Worm (Caenorhabditis elegans) whole organism, L2 larva: Measurements from ENCODE around the gene C44B7.7.

Source experiments
- C34F6.9 ChIP-seq: fragments of 150-350 bp; optimal IDR thresholded peaks from 2 replicates; lab custom pipeline; 2014; ENCODE audit warnings: missing biosample characterization, missing genetic modification characterization
- F13H6.1 ChIP-seq: sonication (generic microtip); optimal IDR thresholded peaks from 2 replicates; lab custom pipeline; 2016; ENCODE audit warnings: missing genetic modification characterization, missing compliant biosample characterization
- R02D3.7 ChIP-seq: fragments of 150-350 bp; optimal IDR thresholded peaks from 2 replicates; lab custom pipeline; 2014; ENCODE audit warnings: missing biosample characterization, missing genetic modification characterization
- ZK546.5 ChIP-seq: sonication (generic microtip); optimal IDR thresholded peaks from 2 replicates; lab custom pipeline; 2017; ENCODE audit warnings: missing biosample characterization, missing genetic modification characterization
- aly-2 ChIP-seq: fragments of 150-350 bp; optimal IDR thresholded peaks from 2 replicates; lab custom pipeline; 2014; ENCODE audit warnings: missing biosample characterization, missing genetic modification characterization
- ama-1 ChIP-seq: fragments of 150-350 bp; optimal IDR thresholded peaks from 2 replicates; lab custom pipeline; 2018; ENCODE audit warnings: inconsistent platforms
- blmp-1 ChIP-seq: sonication (generic microtip); optimal IDR thresholded peaks from 2 replicates; lab custom pipeline; 2017; ENCODE audit warnings: missing genetic modification characterization, mild to moderate bottlenecking, missing compliant biosample characterization, antibody characterized with exemption, moderate library complexity; ENCODE audit not compliant: insufficient read depth
- ceh-16 ChIP-seq: fragments of 150-350 bp; optimal IDR thresholded peaks from 2 replicates; lab custom pipeline; 2014; ENCODE audit warnings: missing biosample characterization, missing genetic modification characterization
- crh-2 ChIP-seq: sonication (generic microtip); optimal IDR thresholded peaks from 2 replicates; lab custom pipeline; 2017; ENCODE audit warnings: missing biosample characterization, missing genetic modification characterization
- dmd-4 ChIP-seq: sonication (generic microtip); optimal IDR thresholded peaks from 2 replicates; lab custom pipeline; 2017; ENCODE audit warnings: missing biosample characterization, missing genetic modification characterization
- elt-1 ChIP-seq: fragments of 150-350 bp; optimal IDR thresholded peaks from 2 replicates; lab custom pipeline; 2014; ENCODE audit warnings: missing biosample characterization, missing genetic modification characterization
- elt-3 ChIP-seq: sonication (generic microtip); optimal IDR thresholded peaks from 2 replicates; lab custom pipeline; 2017; ENCODE audit warnings: missing biosample characterization, missing genetic modification characterization
- fos-1 ChIP-seq: fragments of 150-350 bp; optimal IDR thresholded peaks from 2 replicates; lab custom pipeline; 2014; ENCODE audit warnings: missing biosample characterization, missing genetic modification characterization
- gmeb-1 ChIP-seq: fragments of 150-350 bp; optimal IDR thresholded peaks from 2 replicates; lab custom pipeline; 2014; ENCODE audit warnings: missing biosample characterization, missing genetic modification characterization
- mab-5 ChIP-seq: fragments of 150-350 bp; optimal IDR thresholded peaks from 2 replicates; lab custom pipeline; 2014; ENCODE audit warnings: missing biosample characterization, missing genetic modification characterization
- mbf-1 ChIP-seq: sonication (generic microtip); optimal IDR thresholded peaks from 2 replicates; lab custom pipeline; 2017; ENCODE audit warnings: missing biosample characterization, missing genetic modification characterization
- mdl-1 ChIP-seq, 2 experiments: fragments of 150-350 bp in 1 of 2; sonication (generic microtip) in 1 of 2; optimal IDR thresholded peaks; 2 replicates each; lab custom pipeline; 2017; ENCODE audit warnings: missing biosample characterization in 2 of 2, missing genetic modification characterization in 2 of 2
- nhr-10 ChIP-seq: sonication (generic microtip); optimal IDR thresholded peaks from 2 replicates; lab custom pipeline; 2017; ENCODE audit warnings: missing biosample characterization, missing genetic modification characterization
- nhr-11 ChIP-seq: fragments of 150-350 bp; optimal IDR thresholded peaks from 2 replicates; lab custom pipeline; 2014; ENCODE audit warnings: missing biosample characterization, missing genetic modification characterization
- nhr-12 ChIP-seq: fragments of 150-350 bp; optimal IDR thresholded peaks from 2 replicates; lab custom pipeline; 2014; ENCODE audit warnings: missing biosample characterization, missing genetic modification characterization
- nhr-129 ChIP-seq: fragments of 150-350 bp; optimal IDR thresholded peaks from 2 replicates; lab custom pipeline; 2014; ENCODE audit warnings: missing biosample characterization, missing genetic modification characterization
- nhr-23 ChIP-seq: fragments of 150-350 bp; optimal IDR thresholded peaks from 2 replicates; lab custom pipeline; 2014; ENCODE audit warnings: missing biosample characterization, missing genetic modification reagents, missing genetic modification characterization
- nhr-237 ChIP-seq: fragments of 150-350 bp; optimal IDR thresholded peaks from 2 replicates; lab custom pipeline; 2014; ENCODE audit warnings: missing biosample characterization, missing genetic modification characterization
- nhr-25 ChIP-seq: fragments of 150-350 bp; sonication (generic microtip); optimal IDR thresholded peaks from 3 replicates; lab custom pipeline; 2014; ENCODE audit warnings: missing biosample characterization, missing genetic modification characterization
- nhr-6 ChIP-seq: fragments of 150-350 bp; optimal IDR thresholded peaks from 2 replicates; lab custom pipeline; 2014; ENCODE audit warnings: missing biosample characterization, missing genetic modification characterization
- nhr-77 ChIP-seq: fragments of 150-350 bp; optimal IDR thresholded peaks from 2 replicates; lab custom pipeline; 2014; ENCODE audit warnings: missing biosample characterization, missing genetic modification characterization
- sem-4 ChIP-seq: fragments of 150-350 bp; optimal IDR thresholded peaks from 2 replicates; lab custom pipeline; 2014; ENCODE audit warnings: missing biosample characterization, missing genetic modification reagents, missing genetic modification characterization
- skn-1 ChIP-seq: sonication (generic microtip); optimal IDR thresholded peaks from 2 replicates; lab custom pipeline; 2017; ENCODE audit warnings: missing biosample characterization, missing genetic modification characterization
- sma-9 ChIP-seq, 2 experiments: fragments of 150-350 bp in 1 of 2; sonication (generic microtip) in 1 of 2; optimal IDR thresholded peaks; 2 replicates each; lab custom pipeline; 2014 to 2016; ENCODE audit warnings: missing genetic modification characterization in 2 of 2, mild to moderate bottlenecking in 1 of 2, missing biosample characterization in 1 of 2, missing compliant biosample characterization in 1 of 2, missing genetic modification reagents in 1 of 2, moderate library complexity in 1 of 2
- snpc-4 ChIP-seq: fragments of 150-350 bp; optimal IDR thresholded peaks from 2 replicates; lab custom pipeline; 2014; ENCODE audit warnings: missing biosample characterization, missing genetic modification characterization
- zag-1 ChIP-seq: fragments of 150-350 bp; optimal IDR thresholded peaks from 2 replicates; lab custom pipeline; 2014; ENCODE audit warnings: missing biosample characterization, missing genetic modification characterization
- ztf-1 ChIP-seq: fragments of 200-800 bp; sonication (Bioruptor generic); conservative IDR thresholded peaks from 2 replicates; pipeline ENCODE4 v1.3.6; 2022; ENCODE audit warnings: missing genetic modification characterization, missing compliant biosample characterization
- ztf-11 ChIP-seq: sonication (generic microtip); optimal IDR thresholded peaks from 2 replicates; lab custom pipeline; 2017; ENCODE audit warnings: missing biosample characterization, missing genetic modification characterization
- ztf-4 ChIP-seq: fragments of 150-350 bp; optimal IDR thresholded peaks from 2 replicates; lab custom pipeline; 2014; ENCODE audit warnings: missing biosample characterization, missing genetic modification characterization

C44B7.7 gene

DNA sequence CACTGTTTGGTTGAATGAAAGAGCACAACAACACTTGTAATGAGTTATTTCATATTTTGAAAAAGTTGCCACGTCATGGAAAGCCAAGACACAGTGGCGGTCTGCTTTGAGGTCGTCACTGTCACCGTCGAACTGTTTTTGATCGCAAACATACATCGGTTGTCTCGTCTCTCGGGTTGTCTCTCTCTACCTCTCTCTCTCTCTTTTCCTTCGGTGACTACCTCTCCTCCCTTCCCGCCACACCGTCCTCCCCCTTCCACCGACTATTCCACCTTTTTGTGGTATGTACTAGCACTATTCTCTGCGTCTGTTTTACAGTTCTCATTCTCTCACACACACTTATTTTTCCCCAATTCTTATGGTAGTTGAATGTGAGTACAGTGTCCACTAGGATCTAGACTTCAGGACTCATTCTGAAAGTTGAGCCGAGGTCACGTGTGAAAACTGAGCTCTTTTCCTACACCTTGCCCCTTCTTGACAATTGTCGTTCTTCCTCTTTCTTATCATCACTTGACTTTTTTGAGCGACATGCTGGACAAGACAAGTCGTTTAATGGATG is 46.1 kb downstream of the C44B7.7 start (continued):
- no peak for TF ChIP-seq nhr-237 (tag; lab: Kevin White, UChicago)
- no peak for TF ChIP-seq mab-5 (tag; lab: Kevin White, UChicago)
- TF ChIP-seq elt-3 (tag; lab: Kevin White, UChicago), result no peak
- no peak for TF ChIP-seq ama-1 (lab: Kevin White, UChicago)
- peak; percentile 31 for TF ChIP-seq sma-9 (GFP tag; optimal IDR thresholded peaks at IDR 0.05; lab: Kevin White, UChicago)
- no peak for TF ChIP-seq sma-9 (tag; optimal IDR thresholded peaks at IDR 0.05; lab: Kevin White, UChicago)
- no peak for TF ChIP-seq zag-1 (tag; lab: Kevin White, UChicago)
- no peak for TF ChIP-seq skn-1 (tag; lab: Kevin White, UChicago)
- no peak for TF ChIP-seq dmd-4 (tag; lab: Kevin White, UChicago)
- no peak for TF ChIP-seq ztf-1 (GFP tag; lab: Robert Waterston, UW)
- no peak for TF ChIP-seq R02D3.7 (tag; lab: Kevin White, UChicago)
- peak; percentile 32 for TF ChIP-seq fos-1 (tag; lab: Kevin White, UChicago)

DNA sequence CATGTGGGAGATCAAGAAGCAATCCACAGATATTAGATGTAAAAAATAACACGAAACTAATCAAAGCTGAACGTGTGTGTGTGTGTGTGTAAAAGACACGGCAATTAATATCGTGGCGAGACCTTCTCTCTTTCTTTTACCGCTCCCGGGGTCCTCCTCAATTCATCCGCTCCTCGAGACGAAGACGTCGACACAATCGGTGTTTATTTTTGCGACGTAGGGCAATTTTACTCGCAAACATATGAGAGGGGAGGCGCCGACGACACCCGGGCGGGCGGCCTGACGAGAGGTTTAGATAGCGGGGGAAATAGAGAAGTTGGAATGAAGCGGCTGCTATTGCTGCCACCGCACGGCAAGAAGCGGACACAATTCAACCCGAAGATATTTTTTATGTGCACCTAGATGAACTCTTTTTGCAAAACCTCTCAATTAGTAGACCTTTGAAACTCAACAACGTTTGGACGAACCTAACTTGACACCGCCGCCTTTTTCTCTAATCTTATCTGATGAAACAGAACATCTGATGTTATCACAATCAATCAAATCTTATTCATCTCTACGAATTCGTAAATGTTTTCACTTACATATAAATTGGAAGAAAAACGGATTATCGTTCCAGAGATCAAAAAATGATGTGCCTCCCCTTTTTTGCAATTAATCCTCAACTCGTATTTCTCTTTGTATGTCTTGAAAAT is 47.1 kb downstream of the C44B7.7 start:
- TF ChIP-seq ZK546.5 (tag; lab: Kevin White, UChicago), result no peak
- TF ChIP-seq ztf-4 (tag; lab: Kevin White, UChicago), result no peak
- TF ChIP-seq nhr-12 (tag; lab: Kevin White, UChicago), result no peak
- peak; percentile 81 for TF ChIP-seq elt-1 (tag; lab: Kevin White, UChicago)
- no peak for TF ChIP-seq mbf-1
- peak; percentile 30 for TF ChIP-seq F13H6.1 (tag; lab: Kevin White, UChicago)
- peak; percentile 27 for TF ChIP-seq sma-9 (GFP tag; optimal IDR thresholded peaks at IDR 0.05; lab: Kevin White, UChicago)
- no peak for TF ChIP-seq sma-9 (tag; optimal IDR thresholded peaks at IDR 0.05; lab: Kevin White, UChicago)
- TF ChIP-seq nhr-25 (tag; lab: Kevin White, UChicago), result peak; percentile 12
- TF ChIP-seq nhr-11 (tag; lab: Kevin White, UChicago), result no peak

DNA sequence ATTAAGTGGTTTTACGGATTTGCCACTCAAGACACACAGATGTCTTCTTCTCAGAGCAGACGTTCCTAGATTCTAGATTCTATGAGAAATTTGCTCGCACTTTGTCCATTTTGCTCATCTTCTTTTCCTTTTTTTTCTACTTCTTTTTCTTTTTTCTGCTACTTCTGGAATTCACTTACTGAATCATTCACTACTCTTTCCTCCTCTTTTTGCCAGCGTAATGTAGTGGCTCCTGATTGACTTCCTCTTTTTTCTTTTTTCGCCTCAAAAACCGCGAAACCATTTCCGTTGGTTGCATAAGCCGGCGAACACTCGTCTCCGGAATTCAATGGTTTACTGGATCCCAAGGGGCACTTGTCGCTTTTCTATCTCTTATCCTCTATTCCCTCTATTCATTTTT is 47.8 kb downstream of the C44B7.7 start:
- TF ChIP-seq F13H6.1 (tag; lab: Kevin White, UChicago) (no peak), snpc-4 (tag; lab: Kevin White, UChicago) (no peak), ZK546.5 (tag; lab: Kevin White, UChicago) (no peak), zag-1 (tag; lab: Kevin White, UChicago) (no peak), ztf-11 (tag; lab: Kevin White, UChicago) (no peak), nhr-6 (tag; lab: Kevin White, UChicago) (no peak), crh-2 (tag; lab: Kevin White, UChicago) (no peak), nhr-10 (tag; lab: Kevin White, UChicago) (no peak), sem-4 (tag; lab: Kevin White, UChicago) (no peak), aly-2 (no peak), nhr-77 (no peak), elt-1 (tag; lab: Kevin White, UChicago) (no peak), gmeb-1 (tag; lab: Kevin White, UChicago) (no peak), C34F6.9 (tag; lab: Kevin White, UChicago) (no peak), mdl-1 (tag; optimal IDR thresholded peaks at IDR 0.05; lab: Kevin White, UChicago) (no peak), nhr-12 (tag; lab: Kevin White, UChicago) (no peak), ama-1 (lab: Kevin White, UChicago) (no peak), blmp-1 (tag; lab: Kevin White, UChicago) (no peak), nhr-23 (tag; lab: Kevin White, UChicago) (no peak)

DNA sequence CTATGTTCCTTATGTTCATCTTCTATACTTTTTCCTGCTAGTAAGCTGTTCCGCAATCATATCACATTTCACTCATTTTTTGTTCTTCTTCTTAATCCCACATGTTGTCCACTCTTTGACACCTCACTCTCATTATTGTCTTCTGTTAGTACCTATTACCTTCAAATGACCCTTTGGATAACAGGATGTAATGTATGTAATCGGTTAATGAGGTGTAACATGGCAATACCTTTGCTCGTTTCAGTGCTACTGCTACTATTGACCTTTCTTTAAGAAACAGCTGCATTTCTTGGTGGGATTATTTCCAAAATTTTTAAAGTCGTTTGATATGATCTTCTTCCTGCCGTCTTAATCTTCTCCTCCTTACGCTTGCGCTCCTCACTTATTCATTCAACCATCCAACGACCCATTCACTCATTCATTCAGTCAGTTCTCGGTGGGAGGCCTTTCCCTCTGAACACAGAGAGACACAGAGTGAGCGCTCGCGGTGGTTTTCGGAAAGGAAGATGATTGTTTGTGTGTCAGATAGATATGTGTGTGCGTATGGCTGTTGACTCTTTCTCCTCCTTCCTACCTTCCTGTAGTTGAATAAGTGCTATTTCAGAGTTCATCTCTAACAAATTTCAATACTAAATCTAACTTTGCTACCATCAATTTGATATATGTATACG is 48.3 kb downstream of the C44B7.7 start:
- TF ChIP-seq fos-1 (tag; lab: Kevin White, UChicago) (peak; percentile 29), nhr-25 (tag; lab: Kevin White, UChicago) (no peak), ceh-16 (no peak), mdl-1 (tag; optimal IDR thresholded peaks at IDR 0.05; lab: Kevin White, UChicago) (peak in 1 of 2 experiments; percentile 4), F13H6.1 (tag; lab: Kevin White, UChicago) (peak; percentile 4), nhr-129 (tag; lab: Kevin White, UChicago) (peak; percentile 41)
